Fruit fly (Drosophila melanogaster) S2 (cell line): ENCODE results near the gene Npc2c.

Experiments
- CG8478 ChIP-seq: fragments of >200 bp; optimal IDR thresholded peaks from 2 replicates; lab custom pipeline; 2018
- CTCF ChIP-seq, 2 experiments: fragments of >200 bp; optimal IDR thresholded peaks; 2 replicates each; lab custom pipeline; 2018

DNA sequence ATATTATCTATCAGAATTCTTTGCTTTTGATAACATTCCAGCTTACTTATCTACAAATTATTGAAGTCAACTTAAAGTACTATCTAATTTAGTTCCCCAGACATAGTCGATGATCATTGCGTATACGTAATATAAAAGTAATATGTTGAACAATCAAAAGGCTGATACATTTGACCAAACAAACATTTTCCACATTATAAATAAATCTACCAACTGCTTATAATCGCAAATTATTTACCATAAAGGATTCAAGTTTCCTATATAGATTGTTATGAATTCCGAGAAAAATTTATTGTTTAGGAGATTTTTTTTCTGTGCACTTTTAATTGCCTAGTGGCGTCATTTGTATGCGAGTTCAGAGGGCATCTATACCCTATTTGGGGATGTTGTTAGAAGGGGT, 26.6 kb downstream of the Npc2c start:
- no peak for TF ChIP-seq CG8478
- TF ChIP-seq CTCF (optimal IDR thresholded peaks at IDR 0.05; lab: Kevin White, UChicago): no peak
